Worm (Caenorhabditis elegans) whole organism, young adult: ENCODE results near the gene hrpl-1.

Experiments
- B0336.3 ChIP-seq: fragments of 200-800 bp; sonication (Bioruptor generic); IDR thresholded peaks from 2 replicates; pipeline ENCODE4 v1.3.6; 2022; ENCODE audit warnings: missing genetic modification characterization, missing compliant biosample characterization
- ets-4 ChIP-seq: fragments of 200-800 bp; sonication (Bioruptor generic); optimal IDR thresholded peaks from 2 replicates; lab custom pipeline; 2018; ENCODE audit warnings: mild to moderate bottlenecking, missing genetic modification characterization, missing compliant biosample characterization
- lag-1 ChIP-seq: fragments of 200-800 bp; sonication (Bioruptor generic); IDR thresholded peaks from 2 replicates; pipeline ENCODE4 v1.3.6; 2022; ENCODE audit warnings: missing genetic modification reagents, missing genetic modification characterization, missing compliant biosample characterization

DNA sequence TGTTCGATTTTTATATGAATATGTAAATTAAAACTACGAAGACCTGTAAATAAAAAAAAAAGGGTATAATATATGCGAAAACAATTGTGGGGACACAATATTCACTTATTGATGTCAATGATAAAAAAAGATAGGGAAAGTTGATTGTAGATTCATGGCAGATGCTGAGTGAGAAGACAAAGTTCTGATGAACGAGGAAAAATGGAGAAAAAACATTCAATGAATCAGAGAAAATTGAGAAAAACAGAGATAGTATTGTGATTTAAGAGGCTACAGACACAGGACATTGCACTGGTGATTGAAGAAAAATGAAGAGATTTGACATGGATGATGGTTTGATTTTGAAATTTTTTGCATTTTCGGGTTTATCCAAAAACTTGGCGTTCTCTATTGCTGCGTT lies 10.2 kb downstream of the hrpl-1 start:
- TF ChIP-seq lag-1 (GFP tag; lab: Robert Waterston, UW), result no peak
- no peak for TF ChIP-seq B0336.3 (GFP tag; lab: Robert Waterston, UW)
- TF ChIP-seq ets-4 (GFP tag; lab: Kevin White, UChicago), result no peak
